Worm (Caenorhabditis elegans) whole organism, L3 larva: ENCODE measurements around the gene citk-2.
A peak's percentile ranks its signal among the peaks of the same experiment; 100 is the strongest.

Experiments used
- ZK546.5 ChIP-seq: sonication (generic microtip); optimal IDR thresholded peaks from 2 replicates; lab custom pipeline; 2017; ENCODE audit warnings: missing biosample characterization, missing genetic modification characterization
- ama-1 ChIP-seq: fragments of 150-350 bp; optimal IDR thresholded peaks from 2 replicates; lab custom pipeline; 2018
- ceh-82 ChIP-seq: fragments of 150-350 bp; optimal IDR thresholded peaks from 2 replicates; lab custom pipeline; 2014; ENCODE audit warnings: missing biosample characterization, missing genetic modification characterization
- daf-12 ChIP-seq: fragments of 150-350 bp; optimal IDR thresholded peaks from 2 replicates; lab custom pipeline; 2014; ENCODE audit warnings: missing biosample characterization, missing genetic modification reagents, missing genetic modification characterization
- egl-5 ChIP-seq: fragments of 150-350 bp; optimal IDR thresholded peaks from 2 replicates; lab custom pipeline; 2017; ENCODE audit warnings: missing biosample characterization, missing genetic modification reagents, missing genetic modification characterization, inconsistent platforms
- elt-1 ChIP-seq: fragments of 150-350 bp; optimal IDR thresholded peaks from 2 replicates; lab custom pipeline; 2014; ENCODE audit warnings: missing biosample characterization, missing genetic modification characterization
- jun-1 ChIP-seq: fragments of 150-350 bp; optimal IDR thresholded peaks from 2 replicates; lab custom pipeline; 2014; ENCODE audit warnings: missing biosample characterization, missing genetic modification reagents, missing genetic modification characterization
- nfya-1 ChIP-seq: sonication (generic microtip); optimal IDR thresholded peaks from 2 replicates; lab custom pipeline; 2017; ENCODE audit warnings: missing genetic modification characterization, mild to moderate bottlenecking, missing compliant biosample characterization, antibody characterized with exemption, moderate library complexity; ENCODE audit not compliant: insufficient read depth
- nhr-12 ChIP-seq: fragments of 150-350 bp; optimal IDR thresholded peaks from 2 replicates; lab custom pipeline; 2014; ENCODE audit warnings: missing biosample characterization, missing genetic modification characterization
- nhr-76 ChIP-seq: fragments of 150-350 bp; sonication (generic microtip); optimal IDR thresholded peaks from 5 replicates; lab custom pipeline; 2014; ENCODE audit warnings: missing biosample characterization, missing genetic modification characterization
- nhr-77 ChIP-seq: fragments of 150-350 bp; optimal IDR thresholded peaks from 2 replicates; lab custom pipeline; 2014; ENCODE audit warnings: missing biosample characterization, missing genetic modification characterization
- skn-1 ChIP-seq: fragments of 150-350 bp; optimal IDR thresholded peaks from 2 replicates; lab custom pipeline; 2014; ENCODE audit warnings: missing biosample characterization, missing genetic modification characterization
- tbx-2 ChIP-seq: sonication (generic microtip); optimal IDR thresholded peaks from 2 replicates; lab custom pipeline; 2016; ENCODE audit warnings: mild to moderate bottlenecking, missing genetic modification characterization, missing compliant biosample characterization
- zag-1 ChIP-seq: fragments of 150-350 bp; optimal IDR thresholded peaks from 2 replicates; lab custom pipeline; 2014; ENCODE audit warnings: missing biosample characterization, missing genetic modification characterization

- no peak for TF ChIP-seq ceh-82
- no peak for TF ChIP-seq nhr-76 (tag; lab: Kevin White, UChicago)
- peak; percentile 4 for TF ChIP-seq nfya-1 (tag; lab: Kevin White, UChicago)
- no peak for TF ChIP-seq jun-1 (tag; lab: Kevin White, UChicago)
- TF ChIP-seq ama-1 (lab: Kevin White, UChicago): no peak
- TF ChIP-seq egl-5: peak; percentile 13
- TF ChIP-seq tbx-2 (tag; lab: Kevin White, UChicago): no peak
- no peak for TF ChIP-seq elt-1
- no peak for TF ChIP-seq zag-1 (tag; lab: Kevin White, UChicago)
- TF ChIP-seq skn-1: no peak
- no peak for TF ChIP-seq daf-12 (tag; lab: Kevin White, UChicago)
- TF ChIP-seq nhr-77 (tag; lab: Kevin White, UChicago): no peak
- no peak for TF ChIP-seq ZK546.5 (tag; lab: Kevin White, UChicago)
- no peak for TF ChIP-seq nhr-12 (tag; lab: Kevin White, UChicago)
Measured at ce11 chrII:5047279-5047678, 48.0 kb downstream of the citk-2 start.
